Fruit fly (Drosophila melanogaster): ENCODE measurements around the gene CG44532.

The CG44532 gene

DNA sequence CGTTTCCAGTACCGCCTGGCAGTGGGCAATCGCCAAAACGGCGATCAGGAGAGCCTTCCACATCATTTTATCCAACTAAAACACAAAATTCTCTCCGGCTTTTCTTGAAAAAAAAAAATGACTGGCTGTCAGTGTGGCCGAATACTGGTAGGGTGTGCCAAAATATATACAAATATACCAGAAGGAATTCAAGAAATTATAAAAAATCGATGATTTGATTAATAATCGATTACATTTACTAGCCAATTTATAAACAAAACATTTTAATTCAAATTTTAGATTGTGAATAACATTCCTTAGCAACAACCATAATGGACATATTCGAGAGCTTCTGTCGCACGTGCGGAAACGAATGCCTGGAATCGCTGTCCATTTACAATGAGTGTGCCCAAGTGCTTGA, 3.5 kb upstream of the CG44532 start, which contains the start of the genes Ost48 and Dlip1:
TSS of gene Ost48 (minus strand) at position 150 of the 400 bp plus-strand sequence.
TSS of gene Dlip1 (plus strand) at position 257 of the 400 bp plus-strand sequence.
- TF ChIP-seq pad (GFP tag; optimal IDR thresholded peaks at IDR 0.05) (no peak), bab1 (GFP tag; optimal IDR thresholded peaks at IDR 0.05) (peak; percentile 38)

DNA sequence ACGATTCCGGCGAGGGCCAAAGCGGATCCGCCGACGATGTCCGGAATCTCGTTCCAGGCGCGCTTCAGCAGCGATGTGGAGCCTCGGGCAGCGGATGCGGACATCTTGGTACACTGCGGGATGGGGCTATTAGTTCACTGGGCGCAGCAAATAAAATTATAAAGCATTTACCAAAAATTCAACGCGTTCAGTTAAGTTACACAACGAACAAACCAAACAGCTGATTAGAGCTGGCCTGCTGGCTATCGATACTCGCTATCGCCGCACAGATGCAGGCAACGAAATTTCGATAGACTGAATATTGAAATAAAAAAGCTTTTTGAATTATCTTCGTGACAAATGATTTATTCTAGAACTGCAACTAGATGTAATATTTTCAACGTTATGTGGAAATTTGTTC, 2.2 kb upstream of the CG44532 start, which contains the start of gene NdufA3:
TSS of gene NdufA3 (minus strand) at position 317 of the 400 bp plus-strand sequence.
- TF ChIP-seq cic (GFP tag; optimal IDR thresholded peaks at IDR 0.05) = no peak
- no peak for TF ChIP-seq toe (GFP tag; optimal IDR thresholded peaks at IDR 0.05)
- no peak for TF ChIP-seq pad (GFP tag; optimal IDR thresholded peaks at IDR 0.05)
- TF ChIP-seq Mnt (GFP tag; optimal IDR thresholded peaks at IDR 0.05) = peak; percentile 10
- peak; percentile 80 for TF ChIP-seq bab1 (GFP tag; optimal IDR thresholded peaks at IDR 0.05)
- no peak for TF ChIP-seq CG12768 (GFP tag; optimal IDR thresholded peaks at IDR 0.05)
- TF ChIP-seq CG7045 (GFP tag; optimal IDR thresholded peaks at IDR 0.05) = no peak
- no peak for TF ChIP-seq tj (GFP tag; optimal IDR thresholded peaks at IDR 0.05)
- TF ChIP-seq kay (GFP tag; ENCODE audit: borderline replicate concordance) = no peak
- TF ChIP-seq CG5204 (GFP tag; optimal IDR thresholded peaks at IDR 0.05) = no peak
- no peak for TF ChIP-seq cnc (optimal IDR thresholded peaks at IDR 0.05)
- no peak for TF ChIP-seq Clk (GFP tag; optimal IDR thresholded peaks at IDR 0.05)
- TF ChIP-seq CG11617 (GFP tag; optimal IDR thresholded peaks at IDR 0.05) = no peak
- TF ChIP-seq CG14711 (tag; optimal IDR thresholded peaks at IDR 0.05) = no peak
- no peak for TF ChIP-seq ovo (GFP tag; optimal IDR thresholded peaks at IDR 0.05)
- no peak for TF ChIP-seq CG33017 (tag; optimal IDR thresholded peaks at IDR 0.05)

DNA sequence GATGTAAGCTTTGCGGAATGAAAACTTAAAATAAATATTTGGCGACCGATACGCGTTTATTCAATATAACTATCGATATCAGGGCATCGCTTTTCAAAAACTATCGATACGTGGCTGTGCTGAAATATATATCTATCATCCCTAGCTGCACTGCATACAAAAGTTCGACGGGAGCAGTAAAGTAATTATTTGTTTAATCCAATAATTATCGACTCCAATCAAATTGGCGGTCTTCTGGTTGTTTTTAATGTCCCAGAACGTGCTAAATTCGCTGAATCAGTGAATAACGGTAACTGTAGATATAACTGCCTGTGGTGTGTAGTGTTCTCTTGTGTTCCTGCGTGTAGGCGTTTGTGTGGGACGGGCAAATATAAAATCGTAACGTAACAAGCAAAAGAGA, 1.2 kb downstream of the CG44532 start, which contains the start of gene mei-P26:
TSS of gene mei-P26 (plus strand) at position 146 of the 400 bp plus-strand sequence.
- TF ChIP-seq CG12768 (GFP tag; optimal IDR thresholded peaks at IDR 0.05) (no peak), ovo (GFP tag; optimal IDR thresholded peaks at IDR 0.05) (peak; percentile 11), CG14711 (tag; optimal IDR thresholded peaks at IDR 0.05) (peak; percentile 37), CG11617 (GFP tag; optimal IDR thresholded peaks at IDR 0.05) (no peak), cic (GFP tag; optimal IDR thresholded peaks at IDR 0.05) (no peak), Clk (GFP tag; optimal IDR thresholded peaks at IDR 0.05) (no peak), CG7045 (GFP tag; optimal IDR thresholded peaks at IDR 0.05) (no peak), CG5204 (GFP tag; optimal IDR thresholded peaks at IDR 0.05) (no peak), CG7101 (tag; optimal IDR thresholded peaks at IDR 0.05) (no peak), CG1620 (GFP tag; optimal IDR thresholded peaks at IDR 0.05) (no peak), bab1 (GFP tag; optimal IDR thresholded peaks at IDR 0.05) (peak; percentile 79), CG33017 (tag; optimal IDR thresholded peaks at IDR 0.05) (no peak), Hr96 (GFP tag; optimal IDR thresholded peaks at IDR 0.05) (no peak), Mnt (GFP tag; optimal IDR thresholded peaks at IDR 0.05) (peak; percentile 37), kay (GFP tag; ENCODE audit: borderline replicate concordance) (no peak), toe (GFP tag; optimal IDR thresholded peaks at IDR 0.05) (no peak), Crg-1 (GFP tag; optimal IDR thresholded peaks at IDR 0.05) (peak; percentile 10), pad (GFP tag; optimal IDR thresholded peaks at IDR 0.05) (no peak), cnc (optimal IDR thresholded peaks at IDR 0.05) (no peak), tj (GFP tag; optimal IDR thresholded peaks at IDR 0.05) (no peak)

DNA sequence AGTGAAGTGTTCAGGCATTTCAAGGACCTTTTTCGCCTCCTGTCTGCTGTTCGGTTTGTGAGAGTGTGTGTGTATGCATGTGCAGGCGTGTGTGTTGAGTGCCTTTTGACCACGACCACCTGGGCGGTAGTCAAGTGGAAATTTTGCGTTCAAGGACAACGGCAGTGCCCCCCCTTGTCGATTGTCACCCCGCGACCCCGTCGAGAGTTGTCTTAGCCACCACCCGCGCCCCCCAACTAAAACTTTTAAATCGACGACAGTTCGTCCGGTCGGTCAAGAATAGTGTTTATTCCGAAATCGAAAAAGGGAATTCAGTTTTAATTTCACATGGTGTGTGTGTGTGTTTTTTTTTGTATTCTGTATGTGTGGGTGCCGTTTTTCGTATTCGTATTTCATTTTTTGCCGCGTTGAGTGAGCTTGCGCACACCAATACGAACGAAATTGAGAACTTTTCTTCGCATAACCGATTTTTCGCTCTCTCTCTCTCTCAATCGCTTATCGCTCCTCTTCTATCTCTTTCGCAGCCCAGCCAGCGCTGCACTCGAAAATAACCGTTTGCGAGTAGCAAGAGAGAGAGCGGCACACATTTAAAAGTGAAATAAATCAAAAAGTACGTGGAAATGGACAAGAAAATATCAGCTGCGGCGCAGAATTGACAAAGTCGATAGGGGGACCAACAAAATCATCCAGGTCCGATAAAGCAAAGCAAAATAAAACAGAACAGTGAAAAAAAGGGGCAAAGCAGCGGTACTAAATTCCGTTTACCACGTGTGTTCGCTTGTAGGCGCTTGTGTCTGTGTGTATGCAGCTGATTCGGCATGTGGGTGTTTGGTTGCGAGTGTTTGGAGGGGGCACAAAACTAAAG, 2.0 kb downstream of the CG44532 start:
- TF ChIP-seq pad (GFP tag; optimal IDR thresholded peaks at IDR 0.05) = peak; percentile 97
- peak; percentile 93 for TF ChIP-seq Mnt (GFP tag; optimal IDR thresholded peaks at IDR 0.05)
- TF ChIP-seq tj (GFP tag; optimal IDR thresholded peaks at IDR 0.05) = peak; percentile 27
- peak; percentile 54 for TF ChIP-seq ovo (GFP tag; optimal IDR thresholded peaks at IDR 0.05)
- TF ChIP-seq cic (GFP tag; optimal IDR thresholded peaks at IDR 0.05) = peak; percentile 19
- no peak for TF ChIP-seq CG7101 (tag; optimal IDR thresholded peaks at IDR 0.05)

DNA sequence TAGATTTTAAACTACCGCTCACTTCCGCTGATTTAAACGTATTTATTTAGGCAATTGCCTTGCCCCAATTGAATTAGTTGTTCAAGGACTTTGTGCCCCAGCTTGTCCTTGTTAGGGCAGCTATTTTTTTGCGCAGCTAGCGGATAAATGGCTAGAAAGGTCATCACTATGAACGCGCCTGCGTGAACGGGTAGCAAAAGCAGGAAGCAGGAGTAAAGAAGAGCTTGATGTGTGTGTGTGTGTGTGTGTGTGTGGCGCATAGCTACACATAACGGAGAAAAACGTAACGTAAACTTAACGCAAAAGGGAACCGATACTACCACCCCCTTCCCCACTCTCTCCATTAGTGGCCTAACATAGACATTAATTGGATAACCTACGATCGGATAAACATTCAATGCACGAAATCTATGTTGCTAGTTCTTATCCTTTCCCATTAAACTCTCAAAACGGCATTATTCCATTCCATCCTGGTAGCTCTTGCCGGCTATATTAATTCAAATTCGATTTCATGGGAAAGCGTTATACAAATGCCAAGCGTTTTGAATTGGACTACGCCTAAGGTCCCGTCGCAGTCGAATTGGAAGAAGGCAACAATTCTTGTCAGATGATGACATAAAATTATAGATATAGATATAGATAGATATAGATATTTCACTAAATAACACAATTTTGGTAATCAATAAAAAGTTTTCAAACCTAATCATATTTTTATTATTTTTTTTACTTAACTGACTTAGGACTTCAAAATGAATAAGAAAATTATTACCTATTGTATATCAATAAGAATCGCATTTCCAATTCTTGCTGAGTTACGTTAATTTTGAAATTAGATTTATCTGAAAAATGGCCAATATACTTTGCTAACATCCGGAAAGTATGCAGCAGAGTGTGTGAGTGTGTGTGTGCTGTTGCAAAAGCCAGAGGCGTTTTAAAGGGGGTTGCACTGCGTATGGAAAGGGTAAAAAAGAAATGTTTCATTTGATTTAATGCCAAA, 2.9 kb downstream of the CG44532 start:
- TF ChIP-seq Mnt (GFP tag; optimal IDR thresholded peaks at IDR 0.05) = peak; percentile 11
- no peak for TF ChIP-seq cnc (optimal IDR thresholded peaks at IDR 0.05)
- no peak for TF ChIP-seq Hr96 (GFP tag; optimal IDR thresholded peaks at IDR 0.05)
- peak; percentile 93 for TF ChIP-seq pad (GFP tag; optimal IDR thresholded peaks at IDR 0.05)
- TF ChIP-seq bab1 (GFP tag; optimal IDR thresholded peaks at IDR 0.05) = peak; percentile 4

DNA sequence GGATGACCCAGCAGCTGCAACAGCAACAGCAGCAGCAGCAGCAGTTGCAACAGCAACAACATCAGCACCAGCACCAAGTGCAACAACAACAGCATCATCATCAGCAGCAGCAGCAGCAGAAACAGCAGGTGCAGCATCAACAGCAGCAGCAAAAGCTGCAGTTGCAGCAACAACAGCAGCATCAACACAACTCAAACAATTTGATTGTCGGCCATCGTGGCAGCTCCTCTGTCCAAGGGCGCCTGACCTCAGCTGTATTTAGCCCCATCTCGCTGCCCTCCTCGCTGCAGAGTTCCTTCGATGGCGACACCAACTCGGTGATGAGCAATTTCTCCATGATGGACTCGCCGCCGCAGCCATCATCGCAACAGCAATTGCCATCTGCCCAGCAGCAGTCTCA, 6.4 kb downstream of the CG44532 start:
- TF ChIP-seq cic (GFP tag; optimal IDR thresholded peaks at IDR 0.05) = no peak
- no peak for TF ChIP-seq Mnt (GFP tag; optimal IDR thresholded peaks at IDR 0.05)
- no peak for TF ChIP-seq CG14711 (tag; optimal IDR thresholded peaks at IDR 0.05)
- no peak for TF ChIP-seq bab1 (GFP tag; optimal IDR thresholded peaks at IDR 0.05)
- TF ChIP-seq cnc (optimal IDR thresholded peaks at IDR 0.05) = no peak
- no peak for TF ChIP-seq CG7045 (GFP tag; optimal IDR thresholded peaks at IDR 0.05)
- no peak for TF ChIP-seq tj (GFP tag; optimal IDR thresholded peaks at IDR 0.05)
- no peak for TF ChIP-seq CG33017 (tag; optimal IDR thresholded peaks at IDR 0.05)
- TF ChIP-seq toe (GFP tag; optimal IDR thresholded peaks at IDR 0.05) = no peak
- TF ChIP-seq kay (GFP tag; ENCODE audit: borderline replicate concordance) = no peak
- no peak for TF ChIP-seq Crg-1 (GFP tag; optimal IDR thresholded peaks at IDR 0.05)
- no peak for TF ChIP-seq CG11617 (GFP tag; optimal IDR thresholded peaks at IDR 0.05)

All from whole organism, adult.